Fruit fly (Drosophila melanogaster) whole organism, embryonic: ENCODE data around the gene CG4972.

ENCODE experiments used
- ATbp ChIP-seq: fragments of 200-800 bp; sonication (Bioruptor generic); optimal IDR thresholded peaks from 2 replicates; lab custom pipeline; 2017; ENCODE audit warnings: missing biosample characterization, mild to moderate bottlenecking, missing genetic modification characterization, missing genetic modification reagents
- Aef1 ChIP-seq: fragments of 200-800 bp; sonication (Bioruptor generic); IDR thresholded peaks from 3 replicates; pipeline ENCODE4 v1.3.6; 2022; ENCODE audit warnings: missing biosample characterization, missing genetic modification characterization
- B-H2 ChIP-seq: fragments of 200-800 bp; sonication (Bioruptor generic); optimal IDR thresholded peaks from 2 replicates; lab custom pipeline; 2018; ENCODE audit warnings: missing biosample characterization, mild to moderate bottlenecking, missing genetic modification characterization
- C15 ChIP-seq: fragments of 200-800 bp; sonication (Bioruptor generic); IDR thresholded peaks from 3 replicates; pipeline ENCODE4 v1.3.6; 2022; ENCODE audit warnings: missing biosample characterization, missing genetic modification characterization
- CG10267 ChIP-seq: fragments of 200-800 bp; sonication (Bioruptor generic); optimal IDR thresholded peaks from 2 replicates; lab custom pipeline; 2018; ENCODE audit warnings: missing biosample characterization, mild to moderate bottlenecking, missing genetic modification characterization, moderate library complexity
- CG10321 ChIP-seq: fragments of 200-800 bp; sonication (Bioruptor generic); IDR thresholded peaks from 2 replicates; pipeline ENCODE4 v1.3.6; 2022; ENCODE audit warnings: missing biosample characterization, missing genetic modification characterization
- CG11504 ChIP-seq: fragments of 200-800 bp; sonication (Bioruptor generic); optimal IDR thresholded peaks from 3 replicates; lab custom pipeline; 2019; ENCODE audit warnings: missing biosample characterization, mild to moderate bottlenecking, missing genetic modification characterization, moderate library complexity
- CG11695 ChIP-seq: fragments of 200-800 bp; sonication (Bioruptor generic); IDR thresholded peaks from 3 replicates; pipeline ENCODE4 v1.3.6; 2022; ENCODE audit warnings: missing biosample characterization, missing genetic modification characterization
- CG12391 ChIP-seq: fragments of 200-800 bp; sonication (Bioruptor generic); optimal IDR thresholded peaks from 3 replicates; lab custom pipeline; 2018; ENCODE audit warnings: missing biosample characterization, mild to moderate bottlenecking, missing genetic modification characterization, moderate library complexity
- CG13287 ChIP-seq: fragments of 200-800 bp; sonication (Bioruptor generic); IDR thresholded peaks from 2 replicates; pipeline ENCODE4 v1.3.6; 2022; ENCODE audit warnings: missing biosample characterization, missing genetic modification characterization; ENCODE audit not compliant: partially characterized antibody
- CG17186 ChIP-seq: fragments of 200-800 bp; sonication (Bioruptor generic); optimal IDR thresholded peaks from 3 replicates; lab custom pipeline; 2017; ENCODE audit warnings: missing biosample characterization, missing genetic modification reagents, missing genetic modification characterization
- CG17361 ChIP-seq: fragments of 200-800 bp; sonication (Bioruptor generic); IDR thresholded peaks from 3 replicates; pipeline ENCODE4 v1.3.6; 2022; ENCODE audit warnings: missing biosample characterization, missing genetic modification characterization
- CG1792 ChIP-seq: fragments of 200-800 bp; sonication (Bioruptor generic); optimal IDR thresholded peaks from 2 replicates; lab custom pipeline; 2016; ENCODE audit warnings: missing biosample characterization, missing genetic modification characterization
- CG4328 ChIP-seq: fragments of 200-800 bp; sonication (Bioruptor generic); optimal IDR thresholded peaks from 3 replicates; lab custom pipeline; 2017; ENCODE audit warnings: missing biosample characterization, missing genetic modification reagents, missing genetic modification characterization
- CG5245 ChIP-seq: fragments of 200-800 bp; sonication (Bioruptor generic); optimal IDR thresholded peaks from 3 replicates; lab custom pipeline; 2016; ENCODE audit warnings: missing biosample characterization, missing genetic modification characterization
- CG5953 ChIP-seq: fragments of 200-800 bp; sonication (Bioruptor generic); IDR thresholded peaks from 2 replicates; pipeline ENCODE4 v1.3.6; 2022; ENCODE audit warnings: missing biosample characterization, missing genetic modification characterization
- CG6654 ChIP-seq: fragments of 200-800 bp; sonication (Bioruptor generic); optimal IDR thresholded peaks from 2 replicates; lab custom pipeline; 2017; ENCODE audit warnings: missing biosample characterization, mild to moderate bottlenecking, missing genetic modification characterization
- CG8281 ChIP-seq: fragments of 200-800 bp; sonication (Bioruptor generic); optimal IDR thresholded peaks from 2 replicates; lab custom pipeline; 2018; ENCODE audit warnings: missing biosample characterization, mild to moderate bottlenecking, missing genetic modification characterization, moderate library complexity
- CHES-1-like ChIP-seq: fragments of 200-800 bp; sonication (Bioruptor generic); optimal IDR thresholded peaks from 2 replicates; lab custom pipeline; 2016; ENCODE audit warnings: missing biosample characterization, missing genetic modification characterization
- Dfd ChIP-seq, 2 experiments: fragments of >200 bp; optimal IDR thresholded peaks; 2 replicates each; lab custom pipeline; 2017; ENCODE audit warnings: missing biosample characterization in 2 of 2, missing genetic modification characterization in 2 of 2
- Drgx ChIP-seq: fragments of 200-800 bp; sonication (Bioruptor generic); IDR thresholded peaks from 2 replicates; pipeline ENCODE4 v1.3.6; 2022; ENCODE audit warnings: missing biosample characterization, missing genetic modification characterization
- ERR ChIP-seq: fragments of 200-800 bp; sonication (Bioruptor generic); optimal IDR thresholded peaks from 2 replicates; lab custom pipeline; 2016; ENCODE audit warnings: missing biosample characterization, missing genetic modification characterization
- Gug ChIP-seq: fragments of 200-800 bp; sonication (Bioruptor generic); IDR thresholded peaks from 4 replicates; pipeline ENCODE4 v1.3.6; 2022; ENCODE audit warnings: missing biosample characterization, missing genetic modification characterization
- H15 ChIP-seq: fragments of 200-800 bp; sonication (Bioruptor generic); IDR thresholded peaks from 3 replicates; pipeline ENCODE4 v1.3.6; 2022; ENCODE audit warnings: missing biosample characterization, missing genetic modification characterization
- Hr39 ChIP-seq: fragments of >200 bp; optimal IDR thresholded peaks from 2 replicates; lab custom pipeline; 2017
- MBD-R2 ChIP-seq: fragments of 200-800 bp; sonication (Bioruptor generic); IDR thresholded peaks from 2 replicates; pipeline ENCODE4 v1.3.6; 2022; ENCODE audit warnings: missing biosample characterization, missing genetic modification characterization
- MTF-1 ChIP-seq: fragments of 200-800 bp; sonication (Bioruptor generic); optimal IDR thresholded peaks from 2 replicates; lab custom pipeline; 2018; ENCODE audit warnings: missing biosample characterization, mild to moderate bottlenecking, missing genetic modification characterization, borderline replicate concordance
- NC2α ChIP-seq: fragments of 200-800 bp; sonication (Bioruptor generic); optimal IDR thresholded peaks from 2 replicates; lab custom pipeline; 2016; ENCODE audit warnings: missing biosample characterization, missing genetic modification characterization
- Neu2 ChIP-seq: fragments of 200-800 bp; sonication (Bioruptor generic); optimal IDR thresholded peaks from 3 replicates; lab custom pipeline; 2016; ENCODE audit warnings: missing biosample characterization, missing genetic modification characterization, borderline replicate concordance
- Oli ChIP-seq: fragments of 200-800 bp; sonication (Bioruptor generic); optimal IDR thresholded peaks from 2 replicates; lab custom pipeline; 2018; ENCODE audit warnings: missing biosample characterization, mild to moderate bottlenecking, missing genetic modification characterization, moderate library complexity
- PHDP ChIP-seq: fragments of 200-800 bp; sonication (Bioruptor generic); optimal IDR thresholded peaks from 3 replicates; lab custom pipeline; 2018; ENCODE audit warnings: missing biosample characterization, mild to moderate bottlenecking, missing genetic modification characterization, moderate library complexity
- Sox102F ChIP-seq: fragments of 200-800 bp; sonication (Bioruptor generic); optimal IDR thresholded peaks from 2 replicates; lab custom pipeline; 2018; ENCODE audit warnings: missing biosample characterization, mild to moderate bottlenecking, missing genetic modification characterization, moderate library complexity
- Usf ChIP-seq: fragments of 200-800 bp; sonication (Bioruptor generic); optimal IDR thresholded peaks from 2 replicates; lab custom pipeline; 2017; ENCODE audit warnings: missing genotype, missing biosample characterization, missing genetic modification characterization
- bab2 ChIP-seq: fragments of 200-800 bp; sonication (Bioruptor generic); optimal IDR thresholded peaks from 2 replicates; lab custom pipeline; 2016; ENCODE audit warnings: missing biosample characterization, missing genetic modification characterization
- bcd ChIP-seq: fragments of 200-800 bp; sonication (Bioruptor generic); optimal IDR thresholded peaks from 2 replicates; lab custom pipeline; 2017; ENCODE audit warnings: missing biosample characterization, mild to moderate bottlenecking, missing genetic modification characterization
- btn ChIP-seq: fragments of 200-800 bp; sonication (Bioruptor generic); optimal IDR thresholded peaks from 2 replicates; lab custom pipeline; 2016; ENCODE audit warnings: missing biosample characterization, missing genetic modification characterization
- cg ChIP-seq: fragments of 200-800 bp; sonication (Bioruptor generic); optimal IDR thresholded peaks from 3 replicates; lab custom pipeline; 2019; ENCODE audit warnings: missing biosample characterization, mild to moderate bottlenecking, missing genetic modification characterization, moderate library complexity
- gcm2 ChIP-seq: fragments of 200-800 bp; sonication (Bioruptor generic); optimal IDR thresholded peaks from 2 replicates; lab custom pipeline; 2016; ENCODE audit warnings: missing biosample characterization, missing genetic modification characterization
- gfzf ChIP-seq: fragments of 200-800 bp; sonication (Bioruptor generic); optimal IDR thresholded peaks from 2 replicates; lab custom pipeline; 2016; ENCODE audit warnings: missing biosample characterization, mild to moderate bottlenecking, missing genetic modification characterization, moderate library complexity
- hb ChIP-seq: fragments of 200-800 bp; sonication (Bioruptor generic); IDR thresholded peaks from 3 replicates; pipeline ENCODE4 v1.3.6; 2022; ENCODE audit warnings: missing biosample characterization, missing genetic modification characterization; ENCODE audit not compliant: partially characterized antibody
- inv ChIP-seq: fragments of 200-800 bp; sonication (Bioruptor generic); IDR thresholded peaks from 2 replicates; pipeline ENCODE4 v1.3.6; 2022; ENCODE audit warnings: missing biosample characterization, missing genetic modification characterization; ENCODE audit not compliant: partially characterized antibody
- jigr1 ChIP-seq: fragments of 200-800 bp; sonication (Bioruptor generic); IDR thresholded peaks from 3 replicates; pipeline ENCODE4 v1.3.6; 2022; ENCODE audit warnings: missing biosample characterization, missing genetic modification characterization
- lbe ChIP-seq: fragments of 200-800 bp; sonication (Bioruptor generic); optimal IDR thresholded peaks from 2 replicates; lab custom pipeline; 2016; ENCODE audit warnings: missing biosample characterization, mild to moderate bottlenecking, missing genetic modification characterization
- phol ChIP-seq: fragments of 200-800 bp; sonication (Bioruptor generic); optimal IDR thresholded peaks from 3 replicates; lab custom pipeline; 2018; ENCODE audit warnings: missing biosample characterization, mild to moderate bottlenecking, missing genetic modification characterization, moderate library complexity
- pum ChIP-seq: fragments of 200-800 bp; sonication (Bioruptor generic); optimal IDR thresholded peaks from 2 replicates; lab custom pipeline; 2016; ENCODE audit warnings: missing biosample characterization, missing genetic modification characterization
- repo ChIP-seq: fragments of 200-800 bp; sonication (Bioruptor generic); optimal IDR thresholded peaks from 2 replicates; lab custom pipeline; 2016; ENCODE audit warnings: missing biosample characterization, missing genetic modification characterization
- sc ChIP-seq, 3 experiments: fragments of >200 bp in 2 of 3; fragments of 200-800 bp in 1 of 3; sonication (Bioruptor generic) in 1 of 3; optimal IDR thresholded peaks; 2 replicates in 2 of 3; 3 replicates in 1 of 3; lab custom pipeline; 2017; ENCODE audit warnings: mild to moderate bottlenecking in 1 of 3, missing biosample characterization in 1 of 3, missing genetic modification characterization in 1 of 3, missing genetic modification reagents in 1 of 3
- sens ChIP-seq: fragments of 200-800 bp; sonication (Bioruptor generic); peaks from one replicate; lab custom pipeline; 2016; ENCODE audit warnings: missing biosample characterization, missing genetic modification characterization
- sob ChIP-seq: fragments of 200-800 bp; sonication (Bioruptor generic); IDR thresholded peaks from 2 replicates; pipeline ENCODE4 v1.3.6; 2022; ENCODE audit warnings: missing biosample characterization, missing genetic modification characterization
- vfl ChIP-seq: fragments of 200-800 bp; sonication (Bioruptor generic); optimal IDR thresholded peaks from 2 replicates; lab custom pipeline; 2016; ENCODE audit warnings: missing biosample characterization, missing genetic modification characterization
- z ChIP-seq: fragments of 200-800 bp; sonication (Bioruptor generic); IDR thresholded peaks from 3 replicates; pipeline ENCODE4 v1.3.6; 2022; ENCODE audit warnings: missing biosample characterization, missing genetic modification characterization

CG4972 gene

DNA sequence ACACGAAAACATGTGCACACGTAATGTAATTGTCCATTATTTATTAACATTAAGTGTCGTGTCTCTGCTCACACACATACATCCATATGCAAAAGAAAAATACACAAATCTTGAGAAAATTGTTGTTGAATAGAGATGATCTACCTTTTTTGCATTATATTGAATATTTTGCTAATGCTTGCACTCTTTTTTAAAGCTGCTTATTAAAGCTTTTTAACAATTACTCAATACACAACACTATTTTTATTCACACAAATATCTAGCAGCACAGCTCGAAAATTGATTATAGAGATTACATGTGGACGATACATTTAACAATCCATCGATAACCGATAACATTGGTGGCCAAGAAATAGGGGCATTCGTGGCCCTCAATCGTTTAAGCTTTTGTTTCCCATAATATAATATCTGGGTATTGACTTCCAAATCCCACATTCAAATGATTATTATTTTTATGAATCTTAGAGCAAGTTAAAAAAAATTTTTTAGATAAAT lies 22.5 kb upstream of the CG4972 start, which contains the start of gene Ufd4 (continued):
- no peak for TF ChIP-seq Oli
- TF ChIP-seq CG10321 (GFP tag; lab: Robert Waterston, UW): no peak
- no peak for TF ChIP-seq CG8281
- TF ChIP-seq NC2α (GFP tag; lab: Kevin White, UChicago): no peak
- TF ChIP-seq Aef1: peak; percentile 47; the same call in 1 of the 3 replicates
- TF ChIP-seq bcd: no peak
- peak; percentile 42 for TF ChIP-seq CHES-1-like
- no peak for TF ChIP-seq CG17186
- TF ChIP-seq sc (optimal IDR thresholded peaks at IDR 0.05; lab: Kevin White, UChicago): no peak
- no peak for TF ChIP-seq sc (GFP tag; optimal IDR thresholded peaks at IDR 0.05; lab: Kevin White, UChicago)
- peak; percentile 82 for TF ChIP-seq CG12391 (tag; lab: Kevin White, UChicago)
- TF ChIP-seq gfzf (GFP tag; lab: Kevin White, UChicago): peak; percentile 14
- TF ChIP-seq ERR (GFP tag; lab: Kevin White, UChicago): peak; percentile 55
- no peak for TF ChIP-seq PHDP
- peak; percentile 37 for TF ChIP-seq CG5245 (GFP tag; lab: Kevin White, UChicago)
- TF ChIP-seq CG5953 (GFP tag; lab: Robert Waterston, UW): no peak
- peak; percentile 56 for TF ChIP-seq gcm2 (GFP tag; lab: Kevin White, UChicago)
- TF ChIP-seq Dfd (GFP tag; optimal IDR thresholded peaks at IDR 0.05; lab: Kevin White, UChicago): no peak
- TF ChIP-seq repo (GFP tag; lab: Kevin White, UChicago): peak; percentile 25
- no peak for TF ChIP-seq C15 (GFP tag; lab: Robert Waterston, UW)
- TF ChIP-seq Usf (GFP tag; lab: Kevin White, UChicago): no peak
- peak; percentile 56 for TF ChIP-seq bab2 (GFP tag; lab: Kevin White, UChicago)
- no peak for TF ChIP-seq Hr39 (lab: Kevin White, UChicago)
- TF ChIP-seq Neu2 (GFP tag; lab: Kevin White, UChicago): no peak
- TF ChIP-seq Gug (GFP tag; lab: Robert Waterston, UW): no peak
- TF ChIP-seq CG4328 (GFP tag; lab: Kevin White, UChicago): no peak
- no peak for TF ChIP-seq inv (GFP tag; lab: Robert Waterston, UW)
- TF ChIP-seq CG17361 (GFP tag; lab: Robert Waterston, UW): no peak
- peak; percentile 36; the same call in 1 of the 2 replicates for TF ChIP-seq sob (GFP tag; lab: Robert Waterston, UW)
- TF ChIP-seq CG11504 (tag; lab: Kevin White, UChicago): no peak
- TF ChIP-seq lbe (GFP tag; lab: Kevin White, UChicago): no peak
- no peak for TF ChIP-seq jigr1 (GFP tag; lab: Robert Waterston, UW)
- TF ChIP-seq B-H2: peak; percentile 48
- TF ChIP-seq H15 (GFP tag; lab: Robert Waterston, UW): no peak
- no peak for TF ChIP-seq ATbp (GFP tag; lab: Kevin White, UChicago)
- peak; percentile 20 for TF ChIP-seq CG1792 (GFP tag; lab: Kevin White, UChicago)
- TF ChIP-seq MTF-1 (GFP tag; lab: Kevin White, UChicago): no peak
- peak; percentile 74 for TF ChIP-seq CG10267 (tag; lab: Kevin White, UChicago)
- peak; percentile 73 for TF ChIP-seq phol (tag; lab: Kevin White, UChicago)
- no peak for TF ChIP-seq CG6654 (GFP tag; lab: Kevin White, UChicago)
- no peak for TF ChIP-seq Drgx (GFP tag; lab: Robert Waterston, UW)
- TF ChIP-seq Sox102F (GFP tag; lab: Kevin White, UChicago): no peak
- TF ChIP-seq cg (GFP tag; lab: Kevin White, UChicago): peak; percentile 84
- peak; percentile 60; the same call in 1 of the 2 replicates for TF ChIP-seq CG13287 (GFP tag; lab: Robert Waterston, UW)
- TF ChIP-seq sens (GFP tag; lab: Kevin White, UChicago): peak; percentile 93
- peak; percentile 14 for TF ChIP-seq btn (GFP tag; lab: Kevin White, UChicago)
- no peak for TF ChIP-seq z
- peak; percentile 63; the same call in 2 of the 3 replicates for TF ChIP-seq CG11695 (GFP tag; lab: Robert Waterston, UW)
- no peak for TF ChIP-seq hb (GFP tag; lab: Robert Waterston, UW)
- TF ChIP-seq MBD-R2 (GFP tag; lab: Robert Waterston, UW): peak; percentile 45; the same call in 1 of the 2 replicates
- peak; percentile 36 for TF ChIP-seq pum
- TF ChIP-seq vfl: peak; percentile 46
